Worm (Caenorhabditis elegans) whole organism, L4 larva: Measurements from ENCODE around the gene K10H10.9.
A peak's percentile ranks its signal among the peaks of the same experiment; 100 is the strongest.

Source experiments
- D1046.2 ChIP-seq: fragments of 200-800 bp; sonication (Bioruptor generic); IDR thresholded peaks from 2 replicates; pipeline ENCODE4 v1.3.6; 2022; ENCODE audit warnings: missing genetic modification characterization, missing compliant biosample characterization
- F44E2.7 ChIP-seq: fragments of 200-800 bp; sonication (Bioruptor generic); IDR thresholded peaks from 2 replicates; pipeline ENCODE4 v2.1.2; 2022; ENCODE audit warnings: missing genetic modification characterization, missing compliant biosample characterization
- R02D3.7 ChIP-seq: fragments of 150-350 bp; sonication (generic microtip); optimal IDR thresholded peaks from 3 replicates; lab custom pipeline; 2014; ENCODE audit warnings: missing biosample characterization, missing genetic modification characterization
- T26A8.4 ChIP-seq: fragments of 200-800 bp; sonication (Bioruptor generic); IDR thresholded peaks from 2 replicates; pipeline ENCODE4 v1.3.6; 2022; ENCODE audit warnings: missing genetic modification characterization, missing compliant biosample characterization
- ZK546.5 ChIP-seq, 2 experiments: sonication (generic microtip); optimal IDR thresholded peaks; 2 replicates each; lab custom pipeline; 2017; ENCODE audit warnings: missing biosample characterization in 2 of 2, missing genetic modification characterization in 2 of 2
- aly-2 ChIP-seq: sonication (generic microtip); optimal IDR thresholded peaks from 2 replicates; lab custom pipeline; 2018; ENCODE audit warnings: missing biosample characterization, missing genetic modification characterization
- attf-4 ChIP-seq: sonication (generic microtip); optimal IDR thresholded peaks from 3 replicates; lab custom pipeline; 2017; ENCODE audit warnings: missing biosample characterization, missing genetic modification characterization
- ceh-32 ChIP-seq: sonication (generic microtip); optimal IDR thresholded peaks from 2 replicates; lab custom pipeline; 2016; ENCODE audit warnings: mild to moderate bottlenecking, missing genetic modification characterization, missing compliant biosample characterization; ENCODE audit not compliant: poor library complexity
- ceh-44 ChIP-seq: fragments of 200-800 bp; sonication (Bioruptor generic); IDR thresholded peaks from 2 replicates; pipeline ENCODE4 v1.3.6; 2022; ENCODE audit warnings: missing genetic modification reagents, missing genetic modification characterization, missing compliant biosample characterization
- ceh-62 ChIP-seq: sonication (generic microtip); optimal IDR thresholded peaks from 2 replicates; lab custom pipeline; 2017; ENCODE audit warnings: missing biosample characterization, missing genetic modification characterization
- ceh-82 ChIP-seq: sonication (generic microtip); optimal IDR thresholded peaks from 2 replicates; lab custom pipeline; 2017; ENCODE audit warnings: missing biosample characterization, missing genetic modification characterization
- ctbp-1 ChIP-seq: fragments of 200-800 bp; sonication (Bioruptor generic); IDR thresholded peaks from 2 replicates; pipeline ENCODE4 v1.3.6; 2022; ENCODE audit warnings: missing genetic modification reagents, missing genetic modification characterization, missing compliant biosample characterization
- daf-16 ChIP-seq, 3 experiments: sonication (generic microtip); optimal IDR thresholded peaks; 2 replicates each; lab custom pipeline; 2016 to 2017; ENCODE audit warnings: missing genetic modification characterization in 3 of 3, missing genetic modification reagents in 3 of 3, mild to moderate bottlenecking in 2 of 3, missing compliant biosample characterization in 2 of 3, missing biosample characterization in 1 of 3, moderate library complexity in 1 of 3
- daf-8 ChIP-seq: fragments of 200-800 bp; sonication (Bioruptor generic); IDR thresholded peaks from 2 replicates; pipeline ENCODE4 v1.3.6; 2022; ENCODE audit warnings: missing genetic modification characterization, missing compliant biosample characterization
- dve-1 ChIP-seq: sonication (generic microtip); optimal IDR thresholded peaks from 2 replicates; lab custom pipeline; 2017; ENCODE audit warnings: antibody characterized with exemption, mild to moderate bottlenecking, missing genetic modification characterization, missing compliant biosample characterization; ENCODE audit not compliant: insufficient read depth
- egl-27 ChIP-seq: sonication (generic microtip); optimal IDR thresholded peaks from 3 replicates; lab custom pipeline; 2017; ENCODE audit warnings: missing biosample characterization, missing genetic modification reagents, missing genetic modification characterization
- hif-1 ChIP-seq, 2 experiments: sonication (generic microtip); optimal IDR thresholded peaks; 2 replicates each; lab custom pipeline; 2016 to 2017; ENCODE audit warnings: missing compliant biosample characterization in 2 of 2, missing genetic modification characterization in 2 of 2, missing genetic modification reagents in 2 of 2, missing genotype in 2 of 2, mild to moderate bottlenecking in 1 of 2
- hlh-11 ChIP-seq: fragments of 200-800 bp; sonication (Bioruptor generic); optimal IDR thresholded peaks from 2 replicates; lab custom pipeline; 2018; ENCODE audit warnings: mild to moderate bottlenecking, missing genetic modification characterization, missing compliant biosample characterization
- hmg-1.1 ChIP-seq: fragments of 200-800 bp; sonication (Bioruptor generic); IDR thresholded peaks from 2 replicates; pipeline ENCODE4 v1.3.6; 2022; ENCODE audit warnings: missing genetic modification reagents, missing genetic modification characterization, missing compliant biosample characterization
- jun-1 ChIP-seq: fragments of 150-350 bp; optimal IDR thresholded peaks from 2 replicates; lab custom pipeline; 2014; ENCODE audit warnings: missing biosample characterization, missing genetic modification reagents, missing genetic modification characterization
- lin-1 ChIP-seq: fragments of 200-800 bp; sonication (Bioruptor generic); IDR thresholded peaks from 2 replicates; pipeline ENCODE4 v1.3.6; 2022; ENCODE audit warnings: missing genetic modification reagents, missing genetic modification characterization, missing compliant biosample characterization
- lin-29 ChIP-seq: fragments of 200-800 bp; sonication (Bioruptor generic); IDR thresholded peaks from 2 replicates; pipeline ENCODE4 v1.3.6; 2022; ENCODE audit warnings: missing genetic modification reagents, missing genetic modification characterization, missing compliant biosample characterization
- lin-38 ChIP-seq: fragments of 200-800 bp; sonication (Bioruptor generic); IDR thresholded peaks from 2 replicates; pipeline ENCODE4 v1.3.6; 2022; ENCODE audit warnings: missing genetic modification reagents, missing genetic modification characterization, missing compliant biosample characterization
- lsy-2 ChIP-seq, 2 experiments: fragments of 150-350 bp in 1 of 2; sonication (generic microtip) in 1 of 2; optimal IDR thresholded peaks; 2 replicates each; lab custom pipeline; 2014 to 2017; ENCODE audit warnings: missing biosample characterization in 2 of 2, missing genetic modification characterization in 2 of 2
- madf-5 ChIP-seq, 2 experiments: fragments of 200-800 bp; sonication (Bioruptor generic); IDR thresholded peaks; 2 replicates each; pipeline ENCODE4 v1.3.6; 2022; ENCODE audit warnings: missing compliant biosample characterization in 2 of 2, missing genetic modification characterization in 2 of 2
- mdl-1 ChIP-seq, 2 experiments: fragments of 150-350 bp in 1 of 2; sonication (generic microtip) in 1 of 2; optimal IDR thresholded peaks; 2 replicates each; lab custom pipeline; 2014 to 2017; ENCODE audit warnings: missing biosample characterization in 2 of 2, missing genetic modification characterization in 2 of 2
- mes-2 ChIP-seq: sonication (generic microtip); optimal IDR thresholded peaks from 2 replicates; lab custom pipeline; 2016; ENCODE audit warnings: missing genotype, mild to moderate bottlenecking, missing genetic modification characterization, missing compliant biosample characterization; ENCODE audit not compliant: poor library complexity, severe bottlenecking
- nhr-102 ChIP-seq: sonication (generic microtip); optimal IDR thresholded peaks from 2 replicates; lab custom pipeline; 2016; ENCODE audit warnings: mild to moderate bottlenecking, missing genetic modification characterization, moderate library complexity, missing compliant biosample characterization
- nhr-11 ChIP-seq: fragments of 150-350 bp; optimal IDR thresholded peaks from 2 replicates; lab custom pipeline; 2014; ENCODE audit warnings: missing biosample characterization, missing genetic modification characterization
- nhr-111 ChIP-seq: fragments of 200-800 bp; sonication (Bioruptor generic); optimal IDR thresholded peaks from 2 replicates; lab custom pipeline; 2018; ENCODE audit warnings: mild to moderate bottlenecking, missing genetic modification characterization, missing compliant biosample characterization
- nhr-237 ChIP-seq: sonication (generic microtip); optimal IDR thresholded peaks from 2 replicates; lab custom pipeline; 2017; ENCODE audit warnings: missing biosample characterization, missing genetic modification characterization
- nhr-28 ChIP-seq: fragments of 150-350 bp; optimal IDR thresholded peaks from 2 replicates; lab custom pipeline; 2014; ENCODE audit warnings: missing biosample characterization, missing genetic modification characterization
- nhr-41 ChIP-seq: fragments of 200-800 bp; sonication (Bioruptor generic); IDR thresholded peaks from 2 replicates; pipeline ENCODE4 v1.3.6; 2022; ENCODE audit warnings: missing genetic modification reagents, missing genetic modification characterization, missing compliant biosample characterization
- nhr-48 ChIP-seq: sonication (generic microtip); optimal IDR thresholded peaks from 2 replicates; lab custom pipeline; 2016; ENCODE audit warnings: mild to moderate bottlenecking, missing genetic modification characterization, missing compliant biosample characterization
- nhr-76 ChIP-seq: fragments of 150-350 bp; optimal IDR thresholded peaks from 2 replicates; lab custom pipeline; 2014; ENCODE audit warnings: missing biosample characterization, missing genetic modification characterization
- nhr-77 ChIP-seq: fragments of 150-350 bp; optimal IDR thresholded peaks from 2 replicates; lab custom pipeline; 2014; ENCODE audit warnings: missing biosample characterization, missing genetic modification characterization
- pha-4 ChIP-seq, 2 experiments: fragments of 150-350 bp in 1 of 2; fragments of 200-800 bp in 1 of 2; sonication (Bioruptor generic) in 1 of 2; IDR thresholded peaks in 1 of 2; optimal IDR thresholded peaks in 1 of 2; 2 replicates each; pipeline versions ENCODE4 v1.3.6 to Lab custom; 2014 to 2022; ENCODE audit warnings: missing genetic modification characterization in 2 of 2, missing genetic modification reagents in 2 of 2, missing biosample characterization in 1 of 2, missing compliant biosample characterization in 1 of 2
- sdz-12 ChIP-seq: fragments of 200-800 bp; sonication (Bioruptor generic); optimal IDR thresholded peaks from 2 replicates; lab custom pipeline; 2018; ENCODE audit warnings: mild to moderate bottlenecking, missing genetic modification characterization, missing compliant biosample characterization
- spr-1 ChIP-seq: sonication (generic microtip); optimal IDR thresholded peaks from 2 replicates; lab custom pipeline; 2016; ENCODE audit warnings: mild to moderate bottlenecking, missing genetic modification characterization, missing compliant biosample characterization
- tag-97 ChIP-seq: fragments of 200-800 bp; sonication (Bioruptor generic); IDR thresholded peaks from 2 replicates; pipeline ENCODE4 v1.3.6; 2022; ENCODE audit warnings: missing genetic modification characterization, missing compliant biosample characterization
- unc-130 ChIP-seq: sonication (generic microtip); optimal IDR thresholded peaks from 2 replicates; lab custom pipeline; 2016; ENCODE audit warnings: missing genetic modification reagents, missing genetic modification characterization, missing compliant biosample characterization
- unc-39 ChIP-seq: sonication (generic microtip); optimal IDR thresholded peaks from 2 replicates; lab custom pipeline; 2017; ENCODE audit warnings: missing biosample characterization, missing genetic modification characterization
- vab-7 ChIP-seq: fragments of 200-800 bp; sonication (Bioruptor generic); IDR thresholded peaks from 2 replicates; pipeline ENCODE4 v1.3.6; 2022; ENCODE audit warnings: missing genetic modification reagents, missing genetic modification characterization, missing compliant biosample characterization
- zag-1 ChIP-seq: fragments of 150-350 bp; optimal IDR thresholded peaks from 2 replicates; lab custom pipeline; 2014; ENCODE audit warnings: missing biosample characterization, missing genetic modification characterization
- zfp-2 ChIP-seq: sonication (generic microtip); optimal IDR thresholded peaks from 2 replicates; lab custom pipeline; 2016; ENCODE audit warnings: mild to moderate bottlenecking, missing genetic modification characterization, missing compliant biosample characterization
- zfp-3 ChIP-seq: fragments of 200-800 bp; sonication (Bioruptor generic); conservative IDR thresholded peaks from 2 replicates; pipeline ENCODE4 v1.3.6; 2022; ENCODE audit warnings: missing genetic modification reagents, missing genetic modification characterization, missing compliant biosample characterization
- zip-11 ChIP-seq: fragments of 200-800 bp; sonication (Bioruptor generic); IDR thresholded peaks from 2 replicates; pipeline ENCODE4 v1.3.6; 2022; ENCODE audit warnings: missing genetic modification characterization, missing compliant biosample characterization

Gene K10H10.9

DNA sequence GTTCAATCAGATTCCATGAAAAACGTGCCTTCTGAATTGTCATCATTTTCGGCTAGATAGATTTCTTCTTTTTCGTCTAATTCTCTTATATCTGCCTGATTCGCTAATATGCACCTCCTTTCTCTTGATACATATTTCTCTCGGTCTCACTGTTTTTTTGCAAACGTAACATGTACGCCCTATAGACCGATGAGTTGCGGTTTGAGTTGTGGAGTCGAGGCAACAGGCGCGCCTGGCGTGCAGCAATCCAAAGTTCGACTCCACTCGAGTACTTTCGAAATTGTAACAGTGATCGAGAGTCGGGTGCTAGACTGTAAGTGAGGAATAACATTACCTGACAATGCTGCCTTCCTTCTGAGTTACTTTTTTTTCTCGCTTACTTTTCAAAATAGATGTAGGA lies 18.1 kb downstream of the K10H10.9 start (continued):
- TF ChIP-seq zfp-2 (peak; percentile 69), T26A8.4 (GFP tag; lab: Robert Waterston, UW) (peak; percentile 88), ZK546.5 (tag; optimal IDR thresholded peaks at IDR 0.05; lab: Kevin White, UChicago) (no peak), nhr-102 (tag; lab: Kevin White, UChicago) (peak; percentile 89), zip-11 (GFP tag; lab: Robert Waterston, UW) (0 out of 2 replicates have a peak, but pooled peaks have one; percentile 37), daf-16 (GFP tag; optimal IDR thresholded peaks at IDR 0.05; lab: Kevin White, UChicago) (peak; percentile 60 to 92), daf-16 (tag; optimal IDR thresholded peaks at IDR 0.05; lab: Kevin White, UChicago) (peak; percentile 77), ceh-32 (tag; lab: Kevin White, UChicago) (no peak), egl-27 (no peak), lin-1 (GFP tag; lab: Robert Waterston, UW) (peak; percentile 87), ceh-62 (tag; lab: Kevin White, UChicago) (no peak), ctbp-1 (peak; percentile 76), pha-4 (GFP tag; IDR thresholded peaks at IDR 0.05; lab: Robert Waterston, UW) (peak; percentile 93), pha-4 (tag; optimal IDR thresholded peaks at IDR 0.05; lab: Kevin White, UChicago) (no peak), tag-97 (GFP tag; lab: Robert Waterston, UW) (no peak), R02D3.7 (tag; lab: Kevin White, UChicago) (peak; percentile 7), mdl-1 (tag; optimal IDR thresholded peaks at IDR 0.05; lab: Kevin White, UChicago) (peak in 1 of 2 experiments; percentile 48), nhr-48 (tag; lab: Kevin White, UChicago) (peak; percentile 87), lin-38 (GFP tag; lab: Robert Waterston, UW) (peak; percentile 85), aly-2 (tag; lab: Kevin White, UChicago) (no peak), hif-1 (tag; optimal IDR thresholded peaks at IDR 0.05; lab: Kevin White, UChicago) (peak; percentile 89 to 95), sdz-12 (GFP tag; lab: Kevin White, UChicago) (peak; percentile 59), daf-8 (GFP tag; lab: Robert Waterston, UW) (0 out of 2 replicates have a peak, but pooled peaks have one; percentile 58), nhr-41 (GFP tag; lab: Robert Waterston, UW) (peak; percentile 87), D1046.2 (GFP tag; lab: Robert Waterston, UW) (peak; percentile 87), nhr-77 (tag; lab: Kevin White, UChicago) (peak; percentile 96), madf-5 (GFP tag; IDR thresholded peaks at IDR 0.05; lab: Robert Waterston, UW) (peak; percentile 78 to 88; a peak in 2 of 4 replicates), nhr-111 (GFP tag; lab: Kevin White, UChicago) (peak; percentile 83), dve-1 (tag; lab: Kevin White, UChicago) (peak; percentile 90), vab-7 (GFP tag; lab: Robert Waterston, UW) (peak; percentile 91), nhr-11 (tag; lab: Kevin White, UChicago) (peak; percentile 55), lin-29 (peak; percentile 63), spr-1 (tag; lab: Kevin White, UChicago) (peak; percentile 87)

DNA sequence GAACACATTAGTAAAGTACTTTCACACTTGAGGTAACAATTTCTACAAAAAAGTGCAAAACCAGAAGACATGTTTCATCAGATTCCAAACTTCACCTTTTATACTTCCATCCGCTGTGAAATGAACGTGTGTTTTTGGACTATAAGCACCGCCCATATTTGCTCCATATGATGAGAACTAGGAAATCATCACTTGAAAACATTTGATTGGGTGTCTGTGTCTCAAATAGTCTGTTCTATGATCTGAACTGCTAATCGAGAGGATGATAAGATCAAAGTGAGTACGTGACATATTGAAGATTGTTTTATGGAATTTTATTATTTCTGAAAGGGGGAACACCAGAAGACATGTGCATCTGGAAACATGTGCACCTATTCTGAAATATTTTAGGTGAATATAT lies 19.6 kb downstream of the K10H10.9 start:
- peak; percentile 64 for TF ChIP-seq nhr-28
- TF ChIP-seq hlh-11 = peak; percentile 43
- no peak for TF ChIP-seq spr-1 (tag; lab: Kevin White, UChicago)
- no peak for TF ChIP-seq nhr-76 (tag; lab: Kevin White, UChicago)
- no peak for TF ChIP-seq nhr-237 (tag; lab: Kevin White, UChicago)
- TF ChIP-seq unc-39 = no peak
- TF ChIP-seq hmg-1.1 (GFP tag; lab: Robert Waterston, UW) = no peak
- TF ChIP-seq unc-130 = no peak
- TF ChIP-seq zfp-3 (GFP tag; lab: Robert Waterston, UW) = no peak
- no peak for TF ChIP-seq madf-5 (GFP tag; IDR thresholded peaks at IDR 0.05; lab: Robert Waterston, UW)
- no peak for TF ChIP-seq daf-8 (GFP tag; lab: Robert Waterston, UW)
- no peak for TF ChIP-seq attf-4 (tag; lab: Kevin White, UChicago)
- no peak for TF ChIP-seq lin-29
- no peak for TF ChIP-seq daf-16 (GFP tag; optimal IDR thresholded peaks at IDR 0.05; lab: Kevin White, UChicago)
- TF ChIP-seq daf-16 (tag; optimal IDR thresholded peaks at IDR 0.05; lab: Kevin White, UChicago) = peak; percentile 0
- peak; percentile 20 for TF ChIP-seq nhr-48 (tag; lab: Kevin White, UChicago)
- no peak for TF ChIP-seq F44E2.7
- no peak for TF ChIP-seq jun-1
- TF ChIP-seq ceh-32 (tag; lab: Kevin White, UChicago) = no peak
- TF ChIP-seq ZK546.5 (tag; optimal IDR thresholded peaks at IDR 0.05; lab: Kevin White, UChicago) = no peak
- no peak for TF ChIP-seq nhr-11 (tag; lab: Kevin White, UChicago)
- no peak for TF ChIP-seq mes-2 (tag; lab: Kevin White, UChicago)
- no peak for TF ChIP-seq ceh-82
- TF ChIP-seq zag-1 (tag; lab: Kevin White, UChicago) = no peak
- no peak for TF ChIP-seq ceh-44 (GFP tag; lab: Robert Waterston, UW)
- no peak for TF ChIP-seq zfp-2
- TF ChIP-seq lsy-2 (tag; optimal IDR thresholded peaks at IDR 0.05; lab: Kevin White, UChicago) = peak in 1 of 2 experiments; percentile 13
